Worm (Caenorhabditis elegans) whole organism, L3 larva: ENCODE data around the gene F10E7.9.

Experiments
- R02D3.7 ChIP-seq: fragments of 150-350 bp; optimal IDR thresholded peaks from 2 replicates; lab custom pipeline; 2014; ENCODE audit warnings: missing biosample characterization, missing genetic modification characterization
- aly-2 ChIP-seq: fragments of 150-350 bp; optimal IDR thresholded peaks from 2 replicates; lab custom pipeline; 2014; ENCODE audit warnings: missing biosample characterization, missing genetic modification characterization
- eor-1 ChIP-seq, 2 experiments: fragments of 150-350 bp; optimal IDR thresholded peaks; 2 replicates each; lab custom pipeline; 2014 to 2018; ENCODE audit warnings: missing biosample characterization in 2 of 2, missing genetic modification characterization in 2 of 2
- unc-62 ChIP-seq: fragments of 150-350 bp; sonication (generic microtip); optimal IDR thresholded peaks from 4 replicates; lab custom pipeline; 2014; ENCODE audit warnings: missing biosample characterization, missing genetic modification reagents, missing genetic modification characterization

DNA sequence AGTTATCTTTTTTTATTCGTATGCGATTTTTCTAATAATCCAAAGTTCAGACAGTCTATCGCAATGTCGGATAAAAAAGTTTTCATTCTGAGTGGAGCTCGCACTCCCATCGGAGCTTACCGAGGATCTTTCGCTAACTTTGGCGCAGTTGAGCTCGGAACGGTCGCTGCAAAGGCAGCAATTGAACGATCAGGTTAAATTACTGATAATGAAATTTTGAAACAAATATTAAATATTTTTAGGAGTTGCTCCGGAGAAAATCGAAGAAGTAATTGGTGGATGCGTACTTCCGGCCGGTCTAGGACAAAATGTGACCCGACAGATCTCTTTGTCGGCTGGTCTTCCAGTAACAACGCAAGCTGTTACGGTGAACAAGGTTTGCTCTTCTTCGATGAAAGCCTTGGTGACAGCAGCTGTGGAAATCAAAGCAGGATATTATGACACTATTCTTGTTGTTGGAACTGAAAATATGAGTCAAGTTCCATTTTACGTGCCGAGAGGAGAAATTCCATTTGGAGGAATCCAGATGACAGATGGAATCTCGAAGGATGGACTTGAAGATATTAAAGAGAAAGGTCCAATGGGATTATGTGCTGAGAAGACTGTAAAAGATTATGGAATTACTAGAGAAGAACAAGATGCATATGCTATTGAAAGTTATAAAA, 34.2 kb downstream of the F10E7.9 start, which contains the start of gene T02G5.7:
- TF ChIP-seq eor-1 (tag; optimal IDR thresholded peaks at IDR 0.05; lab: Kevin White, UChicago) = no peak
- TF ChIP-seq aly-2 = no peak
- TF ChIP-seq R02D3.7 = no peak
- TF ChIP-seq unc-62 = no peak
